Worm (Caenorhabditis elegans) whole organism, late embryonic: ENCODE results near the gene oac-14.

Experiments
- C08G9.2 ChIP-seq: sonication (generic microtip); optimal IDR thresholded peaks from 2 replicates; lab custom pipeline; 2016; ENCODE audit warnings: mild to moderate bottlenecking, missing genetic modification characterization, moderate library complexity, missing compliant biosample characterization
- F13H6.1 ChIP-seq: sonication (generic microtip); optimal IDR thresholded peaks from 2 replicates; lab custom pipeline; 2016; ENCODE audit warnings: missing genetic modification characterization, missing compliant biosample characterization
- K09A11.1 ChIP-seq: sonication (generic microtip); optimal IDR thresholded peaks from 2 replicates; lab custom pipeline; 2017; ENCODE audit warnings: antibody characterized with exemption, mild to moderate bottlenecking, missing genetic modification characterization, missing compliant biosample characterization; ENCODE audit not compliant: insufficient read depth
- ceh-14 ChIP-seq: sonication (generic microtip); optimal IDR thresholded peaks from 2 replicates; lab custom pipeline; 2016; ENCODE audit warnings: missing genotype, missing genetic modification characterization, missing compliant biosample characterization
- ceh-18 ChIP-seq: sonication (generic microtip); optimal IDR thresholded peaks from 2 replicates; lab custom pipeline; 2016; ENCODE audit warnings: missing genetic modification characterization, missing compliant biosample characterization
- ceh-19 ChIP-seq: fragments of 200-800 bp; sonication (Bioruptor generic); optimal IDR thresholded peaks from 2 replicates; lab custom pipeline; 2018; ENCODE audit warnings: mild to moderate bottlenecking, missing genetic modification characterization, missing compliant biosample characterization
- ceh-24 ChIP-seq: sonication (generic microtip); optimal IDR thresholded peaks from 2 replicates; lab custom pipeline; 2016; ENCODE audit warnings: mild to moderate bottlenecking, missing genetic modification characterization, missing compliant biosample characterization
- ceh-45 ChIP-seq: fragments of 200-800 bp; sonication (Bioruptor generic); IDR thresholded peaks from 2 replicates; pipeline ENCODE4 v1.3.6; 2022; ENCODE audit warnings: missing genetic modification reagents, missing genetic modification characterization, missing compliant biosample characterization
- che-1 ChIP-seq: sonication (generic microtip); optimal IDR thresholded peaks from 2 replicates; lab custom pipeline; 2016; ENCODE audit warnings: mild to moderate bottlenecking, missing genetic modification characterization, missing compliant biosample characterization
- dmd-4 ChIP-seq: sonication (generic microtip); optimal IDR thresholded peaks from 2 replicates; lab custom pipeline; 2016; ENCODE audit warnings: borderline replicate concordance, missing genetic modification characterization, missing compliant biosample characterization
- elt-2 ChIP-seq: sonication (generic microtip); optimal IDR thresholded peaks from 2 replicates; lab custom pipeline; 2016; ENCODE audit warnings: missing genetic modification reagents, missing genetic modification characterization, missing compliant biosample characterization
- fkh-10 ChIP-seq: fragments of 150-350 bp; optimal IDR thresholded peaks from 2 replicates; lab custom pipeline; 2014; ENCODE audit warnings: missing biosample characterization, missing genetic modification reagents, missing genetic modification characterization
- fkh-6 ChIP-seq: sonication (generic microtip); optimal IDR thresholded peaks from 2 replicates; lab custom pipeline; 2016; ENCODE audit warnings: missing genetic modification characterization, missing compliant biosample characterization
- gmeb-2 ChIP-seq: sonication (generic microtip); optimal IDR thresholded peaks from 2 replicates; lab custom pipeline; 2016; ENCODE audit warnings: missing genetic modification characterization, inconsistent platforms, missing compliant biosample characterization
- hlh-13 ChIP-seq: fragments of 200-800 bp; sonication (Bioruptor generic); optimal IDR thresholded peaks from 2 replicates; lab custom pipeline; 2018; ENCODE audit warnings: mild to moderate bottlenecking, missing genetic modification characterization, missing compliant biosample characterization
- hlh-30 ChIP-seq: sonication (generic microtip); optimal IDR thresholded peaks from 2 replicates; lab custom pipeline; 2017; ENCODE audit warnings: antibody characterized with exemption, missing genetic modification characterization, missing compliant biosample characterization; ENCODE audit not compliant: insufficient read depth
- hlh-8 ChIP-seq: sonication (generic microtip); optimal IDR thresholded peaks from 2 replicates; lab custom pipeline; 2016; ENCODE audit warnings: missing genotype, missing genetic modification characterization, missing compliant biosample characterization
- nfya-1 ChIP-seq: sonication (generic microtip); optimal IDR thresholded peaks from 2 replicates; lab custom pipeline; 2017; ENCODE audit warnings: missing genetic modification characterization, mild to moderate bottlenecking, missing compliant biosample characterization, antibody characterized with exemption, moderate library complexity
- nhr-232 ChIP-seq: sonication (generic microtip); optimal IDR thresholded peaks from 2 replicates; lab custom pipeline; 2016; ENCODE audit warnings: missing genetic modification characterization, missing compliant biosample characterization
- odd-2 ChIP-seq: sonication (generic microtip); optimal IDR thresholded peaks from 2 replicates; lab custom pipeline; 2017; ENCODE audit warnings: antibody characterized with exemption, mild to moderate bottlenecking, missing genetic modification characterization, missing compliant biosample characterization
- pag-3 ChIP-seq: sonication (generic microtip); optimal IDR thresholded peaks from 2 replicates; lab custom pipeline; 2016; ENCODE audit warnings: missing compliant biosample characterization, missing genetic modification characterization, borderline replicate concordance
- pax-1 ChIP-seq: fragments of 150-350 bp; optimal IDR thresholded peaks from 2 replicates; lab custom pipeline; 2014; ENCODE audit warnings: missing biosample characterization, missing genetic modification characterization
- pha-2 ChIP-seq: sonication (generic microtip); optimal IDR thresholded peaks from 2 replicates; lab custom pipeline; 2017; ENCODE audit warnings: mild to moderate bottlenecking, missing genetic modification characterization, missing compliant biosample characterization
- pha-4 ChIP-seq: fragments of 150-350 bp; optimal IDR thresholded peaks from 2 replicates; lab custom pipeline; 2018; ENCODE audit warnings: missing biosample characterization, missing genetic modification reagents, missing genetic modification characterization
- pqm-1 ChIP-seq: sonication (generic microtip); optimal IDR thresholded peaks from 2 replicates; lab custom pipeline; 2016; ENCODE audit warnings: missing genetic modification characterization, missing compliant biosample characterization
- ref-2 ChIP-seq: sonication (generic microtip); optimal IDR thresholded peaks from 2 replicates; lab custom pipeline; 2016; ENCODE audit warnings: missing genetic modification characterization, missing compliant biosample characterization
- sox-2 ChIP-seq: fragments of 200-800 bp; sonication (Bioruptor generic); IDR thresholded peaks from 2 replicates; pipeline ENCODE4 v1.3.6; 2022; ENCODE audit warnings: missing genetic modification reagents, missing genetic modification characterization, missing compliant biosample characterization
- syd-9 ChIP-seq: sonication (generic microtip); optimal IDR thresholded peaks from 2 replicates; lab custom pipeline; 2016; ENCODE audit warnings: mild to moderate bottlenecking, missing genetic modification characterization, moderate library complexity, missing compliant biosample characterization
- tbx-7 ChIP-seq: sonication (generic microtip); optimal IDR thresholded peaks from 2 replicates; lab custom pipeline; 2016; ENCODE audit warnings: missing genotype, missing genetic modification characterization, missing compliant biosample characterization
- unc-3 ChIP-seq, 2 experiments: fragments of 200-800 bp in 1 of 2; sonication (Bioruptor generic) in 1 of 2; sonication (generic microtip) in 1 of 2; conservative IDR thresholded peaks in 1 of 2; optimal IDR thresholded peaks in 1 of 2; 2 replicates each; pipeline versions ENCODE4 v1.3.6 to Lab custom; 2016 to 2022; ENCODE audit warnings: missing compliant biosample characterization in 2 of 2, missing genetic modification characterization in 2 of 2, missing genetic modification reagents in 1 of 2
- unc-42 ChIP-seq: sonication (generic microtip); optimal IDR thresholded peaks from 2 replicates; lab custom pipeline; 2016; ENCODE audit warnings: missing genotype, missing genetic modification characterization, missing compliant biosample characterization
- unc-86 ChIP-seq: sonication (generic microtip); optimal IDR thresholded peaks from 2 replicates; lab custom pipeline; 2016; ENCODE audit warnings: missing genetic modification characterization, missing compliant biosample characterization
- zip-5 ChIP-seq: sonication (generic microtip); optimal IDR thresholded peaks from 2 replicates; lab custom pipeline; 2016; ENCODE audit warnings: missing genetic modification characterization, missing compliant biosample characterization
- ztf-16 ChIP-seq: sonication (generic microtip); optimal IDR thresholded peaks from 2 replicates; lab custom pipeline; 2017; ENCODE audit warnings: missing genetic modification characterization, missing compliant biosample characterization

oac-14 gene

ce11 chrX:10182613-10183012 is 40.8 kb upstream of the oac-14 start:
- TF ChIP-seq zip-5 (no peak), nfya-1 (tag; lab: Kevin White, UChicago) (no peak), dmd-4 (tag; lab: Kevin White, UChicago) (no peak), pax-1 (tag; lab: Kevin White, UChicago) (no peak), syd-9 (tag; lab: Kevin White, UChicago) (no peak), pha-4 (tag; lab: Kevin White, UChicago) (no peak), ztf-16 (tag; lab: Kevin White, UChicago) (no peak), gmeb-2 (no peak), ceh-19 (no peak), hlh-13 (GFP tag; lab: Kevin White, UChicago) (no peak), che-1 (no peak)

DNA sequence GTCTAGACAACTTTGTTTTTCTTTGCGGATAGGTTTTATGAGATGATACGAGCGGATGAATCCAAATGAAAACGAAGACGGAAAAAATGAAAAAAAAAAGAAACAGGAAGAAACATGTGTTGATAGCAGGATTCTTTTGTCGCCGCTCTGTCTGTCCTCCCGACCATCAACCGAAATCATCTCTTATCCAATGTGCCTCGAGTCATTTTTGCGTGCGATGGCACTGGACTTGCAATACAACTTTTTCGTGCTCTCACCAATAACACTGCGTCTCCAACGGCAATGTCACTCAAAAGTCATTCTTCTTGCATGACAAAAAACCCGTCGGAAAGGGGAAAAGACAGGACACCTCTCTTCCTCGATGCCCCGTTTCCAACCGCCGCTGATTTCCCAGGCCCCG is 34.5 kb upstream of the oac-14 start, which contains the start of gene ncs-4:
Gene ncs-4, plus strand, starts transcription at position 227 of the 400 bp plus-strand sequence.
- TF ChIP-seq hlh-8 (tag; lab: Kevin White, UChicago): no peak
- TF ChIP-seq K09A11.1 (tag; lab: Kevin White, UChicago): no peak
- peak; percentile 69 for TF ChIP-seq ceh-18 (tag; lab: Kevin White, UChicago)

ce11 chrX:10174683-10175082 is 32.9 kb upstream of the oac-14 start, which contains the start of gene C07A4.3:
Gene C07A4.3, plus strand, starts transcription at chrX:10174983.
- no peak for TF ChIP-seq pha-2 (tag; lab: Kevin White, UChicago)
- TF ChIP-seq fkh-10 (GFP tag; lab: Kevin White, UChicago): no peak
- no peak for TF ChIP-seq unc-42 (tag; lab: Kevin White, UChicago)
- TF ChIP-seq elt-2: no peak
- no peak for TF ChIP-seq dmd-4 (tag; lab: Kevin White, UChicago)
- no peak for TF ChIP-seq pha-4 (tag; lab: Kevin White, UChicago)
- TF ChIP-seq C08G9.2: no peak
- TF ChIP-seq ceh-24 (tag; lab: Kevin White, UChicago): no peak
- TF ChIP-seq zip-5: no peak
- TF ChIP-seq hlh-30 (tag; lab: Kevin White, UChicago): no peak
- TF ChIP-seq fkh-6 (tag; lab: Kevin White, UChicago): no peak
- TF ChIP-seq ref-2 (tag; lab: Kevin White, UChicago): no peak
- no peak for TF ChIP-seq pag-3
- TF ChIP-seq pqm-1 (tag; lab: Kevin White, UChicago): no peak
- no peak for TF ChIP-seq unc-3 (GFP tag; conservative IDR thresholded peaks at IDR 0.05; lab: Robert Waterston, UW)
- TF ChIP-seq unc-3 (tag; optimal IDR thresholded peaks at IDR 0.05; lab: Kevin White, UChicago): no peak
- TF ChIP-seq ceh-45: no peak

DNA sequence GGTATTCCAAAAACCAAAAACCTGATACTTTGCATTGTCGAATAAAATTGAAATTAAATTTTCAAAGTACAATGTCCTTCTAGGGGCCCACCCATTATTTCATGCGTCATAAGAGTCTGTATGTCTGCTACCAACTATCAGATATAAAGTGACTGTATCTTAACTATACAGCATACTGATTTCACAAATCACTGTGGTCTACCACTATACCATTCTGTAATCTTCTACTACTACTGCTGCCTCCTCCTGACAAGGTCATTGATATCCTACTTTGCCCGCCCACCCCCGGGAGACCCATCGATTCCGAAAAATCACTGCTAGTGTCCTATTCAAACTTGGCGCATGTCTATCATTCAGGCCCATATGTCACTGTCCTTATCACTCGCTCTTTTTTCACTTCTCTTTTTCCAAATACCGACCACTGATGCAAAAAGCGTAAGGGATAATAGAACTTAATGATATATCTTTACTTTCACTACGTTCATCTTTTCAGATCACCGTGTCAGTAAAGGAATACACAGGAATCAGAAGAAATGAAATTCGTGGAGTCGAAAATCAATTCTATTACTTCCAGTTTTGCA is 30.3 kb upstream of the oac-14 start, which contains the start of gene C07A4.2:
Gene C07A4.2, plus strand, starts transcription at position 195 of the 581 bp plus-strand sequence.
- TF ChIP-seq ceh-14: no peak
- TF ChIP-seq nfya-1 (tag; lab: Kevin White, UChicago): no peak
- TF ChIP-seq unc-86: no peak
- no peak for TF ChIP-seq unc-42 (tag; lab: Kevin White, UChicago)
- no peak for TF ChIP-seq sox-2 (GFP tag; lab: Robert Waterston, UW)
- TF ChIP-seq ztf-16 (tag; lab: Kevin White, UChicago): no peak
- TF ChIP-seq tbx-7: no peak
- TF ChIP-seq F13H6.1 (tag; lab: Kevin White, UChicago): no peak
- no peak for TF ChIP-seq nhr-232 (tag; lab: Kevin White, UChicago)
- no peak for TF ChIP-seq K09A11.1 (tag; lab: Kevin White, UChicago)
- TF ChIP-seq odd-2 (tag; lab: Kevin White, UChicago): no peak
